Worm (Caenorhabditis elegans): Measurements from ENCODE around the gene ttc-17.

- TF ChIP-seq T22C8.4 (GFP tag; IDR thresholded peaks at IDR 0.05) (no peak), ref-1 (GFP tag; conservative IDR thresholded peaks at IDR 0.05) (no peak), med-1 (GFP tag; optimal IDR thresholded peaks at IDR 0.05; ENCODE audit: insufficient read depth) (no peak), ztf-29 (GFP tag; IDR thresholded peaks at IDR 0.05) (no peak)
These were observed 26.8 kb downstream of the ttc-17 start, which contains the start of gene str-86 for ce11 chrV:8983604-8984003.

Data from whole organism, midembryonic.